Worm (Caenorhabditis elegans) whole organism, L4 larva: ENCODE results near the gene parn-1.

Experiments
- F49E8.2 ChIP-seq: sonication (generic microtip); optimal IDR thresholded peaks from 2 replicates; lab custom pipeline; 2016; ENCODE audit warnings: missing compliant biosample characterization, mild to moderate bottlenecking, missing genetic modification characterization, borderline replicate concordance
- R02D3.7 ChIP-seq: fragments of 150-350 bp; sonication (generic microtip); optimal IDR thresholded peaks from 3 replicates; lab custom pipeline; 2014; ENCODE audit warnings: missing biosample characterization, missing genetic modification characterization
- Y105C5A.15 ChIP-seq: fragments of 200-800 bp; sonication (Bioruptor generic); IDR thresholded peaks from 2 replicates; pipeline ENCODE4 v1.3.6; 2022; ENCODE audit warnings: missing genetic modification characterization, missing compliant biosample characterization
- Y48G9A.11 ChIP-seq: fragments of 200-800 bp; sonication (Bioruptor generic); IDR thresholded peaks from 2 replicates; pipeline ENCODE4 v1.3.6; 2022; ENCODE audit warnings: missing genetic modification reagents, missing genetic modification characterization, missing compliant biosample characterization
- Y75B8A.6 ChIP-seq: fragments of 200-800 bp; sonication (Bioruptor generic); IDR thresholded peaks from 2 replicates; pipeline ENCODE4 v1.3.6; 2022; ENCODE audit warnings: missing genetic modification reagents, missing genetic modification characterization, missing compliant biosample characterization
- ZK337.2 ChIP-seq: fragments of 200-800 bp; sonication (Bioruptor generic); IDR thresholded peaks from 2 replicates; pipeline ENCODE4 v1.3.6; 2022; ENCODE audit warnings: missing genetic modification reagents, missing genetic modification characterization, missing compliant biosample characterization
- aha-1 ChIP-seq: fragments of 150-350 bp; peaks from one replicate; lab custom pipeline; 2014; ENCODE audit warnings: missing biosample characterization, missing genetic modification characterization
- ama-1 ChIP-seq: fragments of 150-350 bp; optimal IDR thresholded peaks from 2 replicates; lab custom pipeline; 2014; ENCODE audit warnings: inconsistent platforms, mixed read lengths
- attf-4 ChIP-seq: sonication (generic microtip); optimal IDR thresholded peaks from 3 replicates; lab custom pipeline; 2017; ENCODE audit warnings: missing biosample characterization, missing genetic modification characterization
- ceh-28 ChIP-seq: fragments of 150-350 bp; optimal IDR thresholded peaks from 2 replicates; lab custom pipeline; 2014; ENCODE audit warnings: missing biosample characterization, missing genetic modification reagents, missing genetic modification characterization
- ces-1 ChIP-seq: fragments of 150-350 bp; sonication (generic microtip); optimal IDR thresholded peaks from 4 replicates; lab custom pipeline; 2014; ENCODE audit warnings: missing biosample characterization, missing genetic modification reagents, missing genetic modification characterization
- cey-2 ChIP-seq: sonication (generic microtip); optimal IDR thresholded peaks from 3 replicates; lab custom pipeline; 2017; ENCODE audit warnings: missing genetic modification characterization, mild to moderate bottlenecking, missing compliant biosample characterization, antibody characterized with exemption, borderline replicate concordance; ENCODE audit not compliant: insufficient read depth
- ctbp-1 ChIP-seq: fragments of 200-800 bp; sonication (Bioruptor generic); IDR thresholded peaks from 2 replicates; pipeline ENCODE4 v1.3.6; 2022; ENCODE audit warnings: missing genetic modification reagents, missing genetic modification characterization, missing compliant biosample characterization
- daf-19 ChIP-seq: fragments of 200-800 bp; sonication (Bioruptor generic); conservative IDR thresholded peaks from 2 replicates; pipeline ENCODE4 v1.3.6; 2022; ENCODE audit warnings: missing genetic modification characterization, missing compliant biosample characterization
- dmd-6 ChIP-seq: fragments of 200-800 bp; sonication (Bioruptor generic); IDR thresholded peaks from 2 replicates; pipeline ENCODE4 v1.3.6; 2022; ENCODE audit warnings: missing genetic modification reagents, missing genetic modification characterization, missing compliant biosample characterization
- dmd-9 ChIP-seq: fragments of 200-800 bp; sonication (Bioruptor generic); IDR thresholded peaks from 2 replicates; pipeline ENCODE4 v1.3.6; 2022; ENCODE audit warnings: missing genetic modification reagents, missing genetic modification characterization, missing compliant biosample characterization
- dpl-1 ChIP-seq: fragments of 150-350 bp; optimal IDR thresholded peaks from 2 replicates; lab custom pipeline; 2014; ENCODE audit warnings: missing biosample characterization, missing genetic modification reagents, missing genetic modification characterization
- duxl-1 ChIP-seq: sonication (generic microtip); optimal IDR thresholded peaks from 2 replicates; lab custom pipeline; 2016; ENCODE audit warnings: mild to moderate bottlenecking, missing genetic modification characterization, moderate library complexity, missing compliant biosample characterization; ENCODE audit not compliant: poor library complexity
- dve-1 ChIP-seq: sonication (generic microtip); optimal IDR thresholded peaks from 2 replicates; lab custom pipeline; 2017; ENCODE audit warnings: antibody characterized with exemption, mild to moderate bottlenecking, missing genetic modification characterization, missing compliant biosample characterization; ENCODE audit not compliant: insufficient read depth
- egl-43 ChIP-seq: fragments of 200-800 bp; sonication (Bioruptor generic); IDR thresholded peaks from 2 replicates; pipeline ENCODE4 v1.3.6; 2022; ENCODE audit warnings: missing genetic modification reagents, missing genetic modification characterization, missing compliant biosample characterization
- fkh-10 ChIP-seq: fragments of 150-350 bp; optimal IDR thresholded peaks from 2 replicates; lab custom pipeline; 2014; ENCODE audit warnings: missing biosample characterization, missing genetic modification reagents, missing genetic modification characterization
- hlh-30 ChIP-seq: sonication (generic microtip); optimal IDR thresholded peaks from 2 replicates; lab custom pipeline; 2017; ENCODE audit warnings: antibody characterized with exemption, mild to moderate bottlenecking, missing genetic modification characterization, missing compliant biosample characterization; ENCODE audit not compliant: insufficient read depth
- lin-13 ChIP-seq: fragments of 150-350 bp; optimal IDR thresholded peaks from 2 replicates; lab custom pipeline; 2014; ENCODE audit warnings: missing biosample characterization, missing genetic modification reagents, missing genetic modification characterization
- lin-15B ChIP-seq: fragments of 150-350 bp; sonication (generic microtip); optimal IDR thresholded peaks from 3 replicates; lab custom pipeline; 2014; ENCODE audit warnings: missing biosample characterization, missing genetic modification characterization
- lin-38 ChIP-seq: fragments of 200-800 bp; sonication (Bioruptor generic); IDR thresholded peaks from 2 replicates; pipeline ENCODE4 v1.3.6; 2022; ENCODE audit warnings: missing genetic modification reagents, missing genetic modification characterization, missing compliant biosample characterization
- lsy-2 ChIP-seq, 2 experiments: fragments of 150-350 bp in 1 of 2; sonication (generic microtip) in 1 of 2; optimal IDR thresholded peaks; 2 replicates each; lab custom pipeline; 2014 to 2017; ENCODE audit warnings: missing biosample characterization in 2 of 2, missing genetic modification characterization in 2 of 2
- mdt-29 ChIP-seq: fragments of 200-800 bp; sonication (Bioruptor generic); IDR thresholded peaks from 2 replicates; pipeline ENCODE4 v1.3.6; 2022; ENCODE audit warnings: missing genetic modification reagents, missing genetic modification characterization, missing compliant biosample characterization
- mxl-3 ChIP-seq: fragments of 200-800 bp; sonication (Bioruptor generic); optimal IDR thresholded peaks from 2 replicates; lab custom pipeline; 2018; ENCODE audit warnings: mild to moderate bottlenecking, missing genetic modification characterization, missing compliant biosample characterization
- nhr-102 ChIP-seq: sonication (generic microtip); optimal IDR thresholded peaks from 2 replicates; lab custom pipeline; 2016; ENCODE audit warnings: mild to moderate bottlenecking, missing genetic modification characterization, moderate library complexity, missing compliant biosample characterization
- nhr-11 ChIP-seq: fragments of 150-350 bp; optimal IDR thresholded peaks from 2 replicates; lab custom pipeline; 2014; ENCODE audit warnings: missing biosample characterization, missing genetic modification characterization
- nhr-111 ChIP-seq: fragments of 200-800 bp; sonication (Bioruptor generic); optimal IDR thresholded peaks from 2 replicates; lab custom pipeline; 2018; ENCODE audit warnings: mild to moderate bottlenecking, missing genetic modification characterization, missing compliant biosample characterization
- nhr-28 ChIP-seq: fragments of 150-350 bp; optimal IDR thresholded peaks from 2 replicates; lab custom pipeline; 2014; ENCODE audit warnings: missing biosample characterization, missing genetic modification characterization
- nhr-42 ChIP-seq: fragments of 200-800 bp; sonication (Bioruptor generic); IDR thresholded peaks from 2 replicates; pipeline ENCODE4 v1.3.6; 2022; ENCODE audit warnings: missing genetic modification characterization, missing compliant biosample characterization
- nhr-6 ChIP-seq: fragments of 150-350 bp; optimal IDR thresholded peaks from 2 replicates; lab custom pipeline; 2014; ENCODE audit warnings: missing biosample characterization, missing genetic modification characterization
- nhr-76 ChIP-seq: fragments of 150-350 bp; optimal IDR thresholded peaks from 2 replicates; lab custom pipeline; 2014; ENCODE audit warnings: missing biosample characterization, missing genetic modification characterization
- pha-4 ChIP-seq, 2 experiments: fragments of 150-350 bp in 1 of 2; fragments of 200-800 bp in 1 of 2; sonication (Bioruptor generic) in 1 of 2; IDR thresholded peaks in 1 of 2; optimal IDR thresholded peaks in 1 of 2; 2 replicates each; pipeline versions ENCODE4 v1.3.6 to Lab custom; 2014 to 2022; ENCODE audit warnings: missing genetic modification characterization in 2 of 2, missing genetic modification reagents in 2 of 2, missing biosample characterization in 1 of 2, missing compliant biosample characterization in 1 of 2
- php-3 ChIP-seq: fragments of 200-800 bp; sonication (Bioruptor generic); IDR thresholded peaks from 2 replicates; pipeline ENCODE4 v1.3.6; 2022; ENCODE audit warnings: missing genetic modification reagents, missing genetic modification characterization, missing compliant biosample characterization
- pqm-1 ChIP-seq: sonication (generic microtip); optimal IDR thresholded peaks from 2 replicates; lab custom pipeline; 2017; ENCODE audit warnings: missing biosample characterization, missing genetic modification characterization
- rbr-2 ChIP-seq: sonication (generic microtip); optimal IDR thresholded peaks from 2 replicates; lab custom pipeline; 2016; ENCODE audit warnings: missing genotype, missing genetic modification characterization, missing compliant biosample characterization
- saeg-2 ChIP-seq: fragments of 200-800 bp; sonication (Bioruptor generic); IDR thresholded peaks from 2 replicates; pipeline ENCODE4 v1.3.6; 2022; ENCODE audit warnings: missing genetic modification reagents, missing genetic modification characterization, missing compliant biosample characterization
- sdz-12 ChIP-seq: fragments of 200-800 bp; sonication (Bioruptor generic); optimal IDR thresholded peaks from 2 replicates; lab custom pipeline; 2018; ENCODE audit warnings: mild to moderate bottlenecking, missing genetic modification characterization, missing compliant biosample characterization
- set-16 ChIP-seq: fragments of 200-800 bp; sonication (Bioruptor generic); IDR thresholded peaks from 2 replicates; pipeline ENCODE4 v1.3.6; 2022; ENCODE audit warnings: missing genetic modification reagents, missing genetic modification characterization, missing compliant biosample characterization
- snpc-1.2 ChIP-seq: fragments of 200-800 bp; sonication (Bioruptor generic); IDR thresholded peaks from 2 replicates; pipeline ENCODE4 v1.3.6; 2022; ENCODE audit warnings: missing genetic modification reagents, missing genetic modification characterization, missing compliant biosample characterization
- spr-1 ChIP-seq: sonication (generic microtip); optimal IDR thresholded peaks from 2 replicates; lab custom pipeline; 2016; ENCODE audit warnings: mild to moderate bottlenecking, missing genetic modification characterization, missing compliant biosample characterization
- unc-62 ChIP-seq, 3 experiments: fragments of 150-350 bp in 1 of 3; sonication (generic microtip); optimal IDR thresholded peaks in 2 of 3; peaks in 1 of 3; 1 replicate in 1 of 3; 2 replicates in 2 of 3; lab custom pipeline; 2014 to 2017; ENCODE audit warnings: missing biosample characterization in 3 of 3, missing genetic modification characterization in 3 of 3, missing genetic modification reagents in 3 of 3, missing genotype in 1 of 3
- vab-7 ChIP-seq: fragments of 200-800 bp; sonication (Bioruptor generic); IDR thresholded peaks from 2 replicates; pipeline ENCODE4 v1.3.6; 2022; ENCODE audit warnings: missing genetic modification reagents, missing genetic modification characterization, missing compliant biosample characterization
- zfp-3 ChIP-seq: fragments of 200-800 bp; sonication (Bioruptor generic); conservative IDR thresholded peaks from 2 replicates; pipeline ENCODE4 v1.3.6; 2022; ENCODE audit warnings: missing genetic modification reagents, missing genetic modification characterization, missing compliant biosample characterization

parn-1 gene

DNA sequence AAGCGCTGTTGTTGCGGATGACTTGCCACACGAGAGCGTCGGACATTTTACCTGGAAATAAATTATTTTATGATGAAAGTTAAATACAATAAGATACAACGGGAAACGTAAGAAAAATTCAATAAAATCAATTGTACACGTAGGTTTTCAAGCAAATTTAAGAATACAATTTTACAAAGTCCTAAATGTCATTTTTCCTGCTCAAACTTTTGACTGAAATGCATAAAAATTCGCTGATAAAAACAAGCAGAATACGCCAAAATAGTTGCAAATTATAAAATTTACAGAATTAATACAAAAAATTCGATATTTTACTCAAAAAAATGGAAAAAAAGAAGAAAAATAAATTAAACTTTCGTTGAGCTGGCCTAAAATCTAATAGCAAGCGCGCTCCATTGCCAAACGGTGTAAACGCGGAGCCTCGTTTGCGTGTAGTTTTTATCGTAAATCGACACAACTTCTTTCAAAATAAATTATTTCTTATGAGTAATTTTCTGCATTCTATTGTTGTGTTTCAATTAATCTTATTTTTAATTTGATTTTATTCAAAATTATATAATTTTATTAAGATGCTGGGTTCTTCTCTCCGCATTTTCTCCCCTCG, 33.1 kb upstream of the parn-1 start, which contains the start of the genes rpl-28 and mrpl-49 (continued):
- TF ChIP-seq hlh-30 (tag; lab: Kevin White, UChicago) (peak; percentile 76), Y75B8A.6 (GFP tag; lab: Robert Waterston, UW) (no peak), nhr-11 (tag; lab: Kevin White, UChicago) (peak; percentile 88), lin-38 (peak; percentile 97), set-16 (GFP tag; lab: Robert Waterston, UW) (no peak), vab-7 (GFP tag; lab: Robert Waterston, UW) (0 out of 2 replicates have a peak, but pooled peaks have one; percentile 6), nhr-42 (GFP tag; lab: Robert Waterston, UW) (0 out of 2 replicates have a peak, but pooled peaks have one; percentile 57), dmd-6 (GFP tag; lab: Robert Waterston, UW) (peak; percentile 67), pha-4 (GFP tag; IDR thresholded peaks at IDR 0.05; lab: Robert Waterston, UW) (no peak), pha-4 (tag; optimal IDR thresholded peaks at IDR 0.05; lab: Kevin White, UChicago) (no peak), ceh-28 (no peak), ama-1 (peak; percentile 17), spr-1 (tag; lab: Kevin White, UChicago) (no peak), lin-13 (GFP tag; lab: Kevin White, UChicago) (peak; percentile 29), nhr-6 (tag; lab: Kevin White, UChicago) (peak; percentile 98), saeg-2 (GFP tag; lab: Robert Waterston, UW) (no peak), fkh-10 (peak; percentile 57), dve-1 (tag; lab: Kevin White, UChicago) (peak; percentile 90), ZK337.2 (0 out of 2 replicates have a peak, but pooled peaks have one; percentile 6), Y48G9A.11 (GFP tag; lab: Robert Waterston, UW) (peak; percentile 99), unc-62 (GFP tag; optimal IDR thresholded peaks at IDR 0.05 in 1 of 2; lab: Kevin White, UChicago) (peak in 1 of 2 experiments; percentile 71), unc-62 (tag; optimal IDR thresholded peaks at IDR 0.05; lab: Kevin White, UChicago) (no peak), pqm-1 (peak; percentile 42), attf-4 (no peak), dpl-1 (GFP tag; lab: Kevin White, UChicago) (peak; percentile 85), nhr-28 (tag; lab: Kevin White, UChicago) (peak; percentile 80), duxl-1 (tag; lab: Kevin White, UChicago) (no peak), dmd-9 (GFP tag; lab: Robert Waterston, UW) (no peak), mdt-29 (GFP tag; lab: Robert Waterston, UW) (no peak), F49E8.2 (tag; lab: Kevin White, UChicago) (no peak), lsy-2 (tag; optimal IDR thresholded peaks at IDR 0.05; lab: Kevin White, UChicago) (peak; percentile 38 to 94), mxl-3 (GFP tag; lab: Kevin White, UChicago) (no peak), nhr-76 (tag; lab: Kevin White, UChicago) (no peak), aha-1 (tag; lab: Kevin White, UChicago) (peak; percentile 46), cey-2 (tag; lab: Kevin White, UChicago) (no peak), R02D3.7 (tag; lab: Kevin White, UChicago) (peak; percentile 79), lin-15B (peak; percentile 86), nhr-111 (GFP tag; lab: Kevin White, UChicago) (no peak), Y105C5A.15 (GFP tag; lab: Robert Waterston, UW) (no peak), snpc-1.2 (GFP tag; lab: Robert Waterston, UW) (no peak)

DNA sequence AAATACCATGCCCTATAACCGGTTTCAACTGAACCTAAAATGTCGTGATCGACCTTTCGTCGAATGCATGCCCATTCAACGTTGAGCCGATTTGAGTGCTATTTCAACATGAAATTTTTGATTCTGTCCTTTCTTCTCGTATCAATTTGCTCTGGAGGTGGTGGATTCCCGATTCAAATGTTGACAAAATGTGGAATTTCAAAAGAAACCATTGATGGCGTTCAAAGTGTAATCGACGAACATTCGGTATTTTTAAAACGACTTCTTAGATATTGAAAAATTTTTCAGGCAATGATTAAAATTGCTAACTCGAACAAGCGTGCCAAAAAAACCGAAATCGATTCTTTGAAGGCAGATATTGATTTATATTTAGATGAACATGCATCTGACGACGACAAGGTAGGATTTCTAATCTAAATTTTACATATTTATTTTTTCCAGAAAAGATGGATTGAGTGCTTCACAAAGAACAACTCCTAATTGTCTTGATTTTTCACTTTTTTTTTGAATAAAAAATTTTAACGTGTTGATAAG, 32.1 kb upstream of the parn-1 start, which contains the start of gene R11D1.13:
TSS of gene R11D1.13 (plus strand) at position 51 of the 534 bp plus-strand sequence.
- TF ChIP-seq dpl-1 (GFP tag; lab: Kevin White, UChicago): no peak
- TF ChIP-seq daf-19 (GFP tag; lab: Robert Waterston, UW): 0 out of 2 replicates have a peak, but pooled peaks have one; percentile 46
- no peak for TF ChIP-seq cey-2 (tag; lab: Kevin White, UChicago)
- no peak for TF ChIP-seq nhr-6 (tag; lab: Kevin White, UChicago)
- no peak for TF ChIP-seq fkh-10
- no peak for TF ChIP-seq ctbp-1
- no peak for TF ChIP-seq sdz-12
- no peak for TF ChIP-seq php-3 (GFP tag; lab: Robert Waterston, UW)
- no peak for TF ChIP-seq egl-43 (GFP tag; lab: Robert Waterston, UW)
- peak; percentile 31; the same call in 1 of the 2 replicates for TF ChIP-seq Y48G9A.11 (GFP tag; lab: Robert Waterston, UW)
- TF ChIP-seq zfp-3: no peak
- no peak for TF ChIP-seq nhr-102 (tag; lab: Kevin White, UChicago)
- TF ChIP-seq pha-4 (GFP tag; IDR thresholded peaks at IDR 0.05; lab: Robert Waterston, UW): no peak
- TF ChIP-seq pha-4 (tag; optimal IDR thresholded peaks at IDR 0.05; lab: Kevin White, UChicago): no peak
- TF ChIP-seq ces-1 (GFP tag; lab: Kevin White, UChicago): no peak
- TF ChIP-seq attf-4: no peak
- no peak for TF ChIP-seq rbr-2 (tag; lab: Kevin White, UChicago)
